Fruit fly (Drosophila melanogaster): ENCODE data around the gene aus.

aus gene

DNA sequence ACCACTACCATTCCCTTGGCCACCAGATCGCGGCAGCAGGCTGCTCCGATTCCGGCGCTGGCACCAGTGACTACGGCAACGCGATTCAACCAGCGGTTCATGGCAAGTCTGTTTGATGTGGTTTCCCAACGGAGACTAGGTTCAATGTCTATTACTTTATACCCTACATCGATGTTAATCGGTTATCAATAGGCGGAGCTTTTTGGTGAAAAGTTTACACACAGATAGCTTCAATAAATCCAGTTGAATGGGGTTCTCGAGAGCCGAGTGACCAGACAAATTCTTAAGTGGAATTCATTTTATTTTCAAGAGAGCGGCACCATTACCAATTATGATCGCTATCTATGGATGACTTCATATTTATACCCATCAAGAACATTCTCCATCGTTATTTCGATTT, 73.3 kb downstream of the aus start, which contains the start of gene CG3301:
Gene CG3301 (minus strand): TSS at position 139 of the 400 bp plus-strand sequence.
- TF ChIP-seq tx (GFP tag; optimal IDR thresholded peaks at IDR 0.05) = no peak
- no peak for TF ChIP-seq CG1602 (GFP tag; optimal IDR thresholded peaks at IDR 0.05)
- TF ChIP-seq CG7839 (tag; optimal IDR thresholded peaks at IDR 0.05) = no peak
- TF ChIP-seq Antp (GFP tag; optimal IDR thresholded peaks at IDR 0.05) = no peak
- no peak for TF ChIP-seq Nf-YC (tag; optimal IDR thresholded peaks at IDR 0.05)
- no peak for TF ChIP-seq wdn (GFP tag; IDR thresholded peaks at IDR 0.05)
- TF ChIP-seq schlank (tag; optimal IDR thresholded peaks at IDR 0.05) = no peak
- no peak for TF ChIP-seq Hsf (GFP tag; optimal IDR thresholded peaks at IDR 0.05)
- no peak for TF ChIP-seq Awh (GFP tag; IDR thresholded peaks at IDR 0.05)
- no peak for TF ChIP-seq CG10462 (GFP tag; optimal IDR thresholded peaks at IDR 0.05)
- no peak for TF ChIP-seq Ssrp (tag; optimal IDR thresholded peaks at IDR 0.05)
- no peak for TF ChIP-seq CG9609 (GFP tag; optimal IDR thresholded peaks at IDR 0.05)
- peak; percentile 73 for TF ChIP-seq gem (tag; optimal IDR thresholded peaks at IDR 0.05)
- TF ChIP-seq Doc3 (GFP tag; IDR thresholded peaks at IDR 0.05; ENCODE audit: partially characterized antibody) = no peak
- no peak for TF ChIP-seq CG5245 (GFP tag; optimal IDR thresholded peaks at IDR 0.05)
- no peak for TF ChIP-seq CG5180 (GFP tag; optimal IDR thresholded peaks at IDR 0.05)
- TF ChIP-seq CG8944 (GFP tag; optimal IDR thresholded peaks at IDR 0.05) = no peak
- TF ChIP-seq CG8388 (GFP tag; optimal IDR thresholded peaks at IDR 0.05) = no peak
- peak; percentile 100 for TF ChIP-seq exex (tag; optimal IDR thresholded peaks at IDR 0.05)
- TF ChIP-seq mirr (GFP tag; optimal IDR thresholded peaks at IDR 0.05) = peak; percentile 65
- peak; percentile 15; the same call in 1 of the 2 replicates for TF ChIP-seq CG32532 (GFP tag; IDR thresholded peaks at IDR 0.05)
- TF ChIP-seq Dll (GFP tag; IDR thresholded peaks at IDR 0.05; ENCODE audit: partially characterized antibody) = no peak
- TF ChIP-seq CG9932 (GFP tag; IDR thresholded peaks at IDR 0.05) = no peak
- TF ChIP-seq peb (GFP tag; IDR thresholded peaks at IDR 0.05) = no peak
- TF ChIP-seq vnd (GFP tag; IDR thresholded peaks at IDR 0.05; ENCODE audit: partially characterized antibody) = peak; percentile 56
- TF ChIP-seq CG13894 (tag; optimal IDR thresholded peaks at IDR 0.05) = peak; percentile 55
- TF ChIP-seq insv (GFP tag; optimal IDR thresholded peaks at IDR 0.05) = no peak
- TF ChIP-seq sob (GFP tag; IDR thresholded peaks at IDR 0.05) = no peak
- no peak for TF ChIP-seq CG1024 (GFP tag; IDR thresholded peaks at IDR 0.05)
- peak; percentile 12 for TF ChIP-seq lab (GFP tag; optimal IDR thresholded peaks at IDR 0.05)
- TF ChIP-seq CG6813 (GFP tag; optimal IDR thresholded peaks at IDR 0.05) = no peak
- TF ChIP-seq esg (GFP tag; conservative IDR thresholded peaks at IDR 0.05) = no peak
- TF ChIP-seq CTCF (GFP tag; optimal IDR thresholded peaks at IDR 0.05) = no peak
- peak; percentile 52 for TF ChIP-seq B-H2 (GFP tag; optimal IDR thresholded peaks at IDR 0.05)
- TF ChIP-seq CG10274 (GFP tag; optimal IDR thresholded peaks at IDR 0.05) = peak; percentile 43
- TF ChIP-seq grn (GFP tag; optimal IDR thresholded peaks at IDR 0.05) = peak; percentile 92
- no peak for TF ChIP-seq btn (GFP tag; optimal IDR thresholded peaks at IDR 0.05)
- no peak for TF ChIP-seq CG9437 (GFP tag; optimal IDR thresholded peaks at IDR 0.05)
- no peak for TF ChIP-seq CG1529 (GFP tag; optimal IDR thresholded peaks at IDR 0.05)
- peak; percentile 67 for TF ChIP-seq CG34376 (GFP tag; optimal IDR thresholded peaks at IDR 0.05)
- no peak for TF ChIP-seq Jarid2 (GFP tag; optimal IDR thresholded peaks at IDR 0.05)

DNA sequence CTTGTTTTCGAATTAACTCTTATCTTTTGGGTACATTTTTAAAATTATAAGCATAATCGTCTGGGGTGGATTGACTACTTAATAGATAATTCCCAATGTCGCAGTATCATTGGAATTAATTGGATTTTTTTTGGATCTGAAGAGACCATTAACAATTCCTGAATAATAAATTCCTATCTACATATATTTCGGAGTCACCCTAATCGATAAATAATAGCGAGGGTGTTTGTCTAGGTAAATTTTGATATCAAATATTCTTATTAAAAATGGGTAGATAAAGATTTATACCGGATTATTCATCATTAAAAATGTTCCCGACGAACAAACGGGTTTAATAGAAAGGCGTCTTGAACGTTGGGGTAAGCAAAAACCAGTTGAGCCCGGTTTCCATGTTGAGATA, 74.5 kb downstream of the aus start:
- TF ChIP-seq hbn (GFP tag; IDR thresholded peaks at IDR 0.05; ENCODE audit: partially characterized antibody) = no peak
- TF ChIP-seq odd (GFP tag; optimal IDR thresholded peaks at IDR 0.05) = no peak
- no peak for TF ChIP-seq da (GFP tag; optimal IDR thresholded peaks at IDR 0.05)
- no peak for TF ChIP-seq CG9727 (GFP tag; optimal IDR thresholded peaks at IDR 0.05)
- no peak for TF ChIP-seq sc (optimal IDR thresholded peaks at IDR 0.05)
- no peak for TF ChIP-seq sc (GFP tag; optimal IDR thresholded peaks at IDR 0.05)
- TF ChIP-seq Stat92E (GFP tag; optimal IDR thresholded peaks at IDR 0.05) = no peak
- TF ChIP-seq CG3847 (GFP tag; IDR thresholded peaks at IDR 0.05) = no peak
- no peak for TF ChIP-seq Bgb (GFP tag; IDR thresholded peaks at IDR 0.05; ENCODE audit: partially characterized antibody)
- no peak for TF ChIP-seq ssp (GFP tag; IDR thresholded peaks at IDR 0.05)
- TF ChIP-seq gem (tag; optimal IDR thresholded peaks at IDR 0.05) = no peak
- no peak for TF ChIP-seq CG13894 (tag; optimal IDR thresholded peaks at IDR 0.05)
- TF ChIP-seq CG32532 (GFP tag; IDR thresholded peaks at IDR 0.05) = no peak
- TF ChIP-seq br (optimal IDR thresholded peaks at IDR 0.05) = no peak
- TF ChIP-seq CG17359 (tag; optimal IDR thresholded peaks at IDR 0.05) = no peak
- TF ChIP-seq CG33557 (GFP tag; optimal IDR thresholded peaks at IDR 0.05) = no peak

Data from whole organism, embryonic.